Fruit fly (Drosophila melanogaster): ENCODE results near the gene Blos4.

dm6 chr3L:10840867-10841266 is 38.0 kb upstream of the Blos4 start:
- TF ChIP-seq Snoo (tag; optimal IDR thresholded peaks at IDR 0.05) (no peak), D1 (tag; optimal IDR thresholded peaks at IDR 0.05) (no peak), gl (tag; optimal IDR thresholded peaks at IDR 0.05) (no peak), CG15710 (tag; optimal IDR thresholded peaks at IDR 0.05) (no peak), CG34367 (tag; optimal IDR thresholded peaks at IDR 0.05) (no peak), CG12605 (GFP tag; IDR thresholded peaks at IDR 0.05) (no peak), CG10348 (GFP tag; IDR thresholded peaks at IDR 0.05) (no peak), Pif1A (GFP tag; optimal IDR thresholded peaks at IDR 0.05) (no peak)

All from whole organism, pupa.